Fruit fly (Drosophila melanogaster) whole organism, embryonic: Measurements from ENCODE around the gene Mekk1.
A peak's percentile ranks its signal among the peaks of the same experiment; 100 is the strongest.

Experiments used
- Abd-B ChIP-seq: fragments of 200-800 bp; sonication (Bioruptor generic); optimal IDR thresholded peaks from 2 replicates; lab custom pipeline; 2018; ENCODE audit warnings: missing biosample characterization, mild to moderate bottlenecking, missing genetic modification characterization, moderate library complexity
- Adf1 ChIP-seq: fragments of 200-800 bp; sonication (Bioruptor generic); IDR thresholded peaks from 2 replicates; pipeline ENCODE4 v1.3.6; 2022; ENCODE audit warnings: missing biosample characterization, missing genetic modification characterization
- Atf-2 ChIP-seq: fragments of 200-800 bp; sonication (Bioruptor generic); optimal IDR thresholded peaks from 2 replicates; lab custom pipeline; 2016; ENCODE audit warnings: missing biosample characterization, missing genetic modification characterization
- CG10209 ChIP-seq: fragments of 200-800 bp; sonication (Bioruptor generic); optimal IDR thresholded peaks from 3 replicates; lab custom pipeline; 2017; ENCODE audit warnings: missing biosample characterization, mild to moderate bottlenecking, missing genetic modification characterization, missing genetic modification reagents
- CG10979 ChIP-seq: fragments of 200-800 bp; sonication (Bioruptor generic); optimal IDR thresholded peaks from 2 replicates; lab custom pipeline; 2018; ENCODE audit warnings: missing biosample characterization, mild to moderate bottlenecking, missing genetic modification characterization, moderate library complexity
- CG11085 ChIP-seq: fragments of 200-800 bp; sonication (Bioruptor generic); IDR thresholded peaks from 2 replicates; pipeline ENCODE4 v1.3.6; 2022; ENCODE audit warnings: missing biosample characterization, missing genetic modification characterization
- CG12299 ChIP-seq: fragments of 200-800 bp; sonication (Bioruptor generic); optimal IDR thresholded peaks from 2 replicates; lab custom pipeline; 2018; ENCODE audit warnings: missing biosample characterization, mild to moderate bottlenecking, missing genetic modification characterization
- CG13123 ChIP-seq: fragments of 200-800 bp; sonication (Bioruptor generic); optimal IDR thresholded peaks from 2 replicates; lab custom pipeline; 2016; ENCODE audit warnings: missing biosample characterization, missing genetic modification characterization
- CG14710 ChIP-seq: fragments of 200-800 bp; sonication (Bioruptor generic); optimal IDR thresholded peaks from 3 replicates; lab custom pipeline; 2019; ENCODE audit warnings: missing biosample characterization, mild to moderate bottlenecking, missing genetic modification characterization, moderate library complexity
- CG15011 ChIP-seq: fragments of 200-800 bp; sonication (Bioruptor generic); optimal IDR thresholded peaks from 3 replicates; lab custom pipeline; 2018; ENCODE audit warnings: missing biosample characterization, mild to moderate bottlenecking, missing genetic modification characterization
- CG15514 ChIP-seq: fragments of 200-800 bp; sonication (Bioruptor generic); optimal IDR thresholded peaks from 3 replicates; lab custom pipeline; 2017; ENCODE audit warnings: missing biosample characterization, missing genetic modification characterization, mild to moderate bottlenecking, moderate library complexity, missing genetic modification reagents
- CG1602 ChIP-seq: fragments of 200-800 bp; sonication (Bioruptor generic); optimal IDR thresholded peaks from 3 replicates; lab custom pipeline; 2016; ENCODE audit warnings: missing biosample characterization, missing genetic modification characterization
- CG17186 ChIP-seq: fragments of 200-800 bp; sonication (Bioruptor generic); optimal IDR thresholded peaks from 3 replicates; lab custom pipeline; 2017; ENCODE audit warnings: missing biosample characterization, missing genetic modification reagents, missing genetic modification characterization
- CG17612 ChIP-seq: fragments of 200-800 bp; sonication (Bioruptor generic); IDR thresholded peaks from 2 replicates; pipeline ENCODE4 v1.3.6; 2022; ENCODE audit warnings: missing biosample characterization, missing genetic modification characterization
- CG3065 ChIP-seq: fragments of 200-800 bp; sonication (Bioruptor generic); optimal IDR thresholded peaks from 2 replicates; lab custom pipeline; 2016; ENCODE audit warnings: missing biosample characterization, missing genetic modification characterization
- CG5180 ChIP-seq: fragments of 200-800 bp; sonication (Bioruptor generic); optimal IDR thresholded peaks from 3 replicates; lab custom pipeline; 2017; ENCODE audit warnings: missing biosample characterization, missing genetic modification characterization, mild to moderate bottlenecking, moderate library complexity, missing genetic modification reagents
- Deaf1 ChIP-seq: fragments of 200-800 bp; optimal IDR thresholded peaks from 3 replicates; lab custom pipeline; 2019; ENCODE audit warnings: missing biosample characterization, mild to moderate bottlenecking, missing genetic modification characterization, moderate library complexity
- Dek ChIP-seq: fragments of 200-800 bp; sonication (Bioruptor generic); optimal IDR thresholded peaks from 3 replicates; lab custom pipeline; 2019; ENCODE audit warnings: missing biosample characterization, mild to moderate bottlenecking, missing genetic modification characterization, moderate library complexity
- Elba2 ChIP-seq: fragments of 200-800 bp; sonication (Bioruptor generic); optimal IDR thresholded peaks from 3 replicates; lab custom pipeline; 2016; ENCODE audit warnings: missing biosample characterization, missing genetic modification characterization
- HLHmδ ChIP-seq: fragments of 200-800 bp; sonication (Bioruptor generic); optimal IDR thresholded peaks from 2 replicates; lab custom pipeline; 2018; ENCODE audit warnings: missing biosample characterization, mild to moderate bottlenecking, missing genetic modification characterization, moderate library complexity
- Hr39 ChIP-seq: fragments of >200 bp; optimal IDR thresholded peaks from 2 replicates; lab custom pipeline; 2017
- Mad ChIP-seq: fragments of 200-800 bp; sonication (Bioruptor generic); optimal IDR thresholded peaks from 2 replicates; lab custom pipeline; 2016; ENCODE audit warnings: missing biosample characterization, missing genetic modification characterization
- Max ChIP-seq: fragments of 200-800 bp; sonication (Bioruptor generic); optimal IDR thresholded peaks from 2 replicates; lab custom pipeline; 2016; ENCODE audit warnings: missing biosample characterization, mild to moderate bottlenecking, missing genetic modification characterization
- Mes4 ChIP-seq: fragments of 200-800 bp; sonication (Bioruptor generic); optimal IDR thresholded peaks from 2 replicates; lab custom pipeline; 2016; ENCODE audit warnings: missing biosample characterization, missing genetic modification characterization
- NFAT ChIP-seq: fragments of 200-800 bp; sonication (Bioruptor generic); IDR thresholded peaks from 2 replicates; pipeline ENCODE4 v1.3.6; 2022; ENCODE audit warnings: missing biosample characterization, missing genetic modification characterization
- NK7.1 ChIP-seq: fragments of 200-800 bp; sonication (Bioruptor generic); optimal IDR thresholded peaks from 3 replicates; lab custom pipeline; 2016; ENCODE audit warnings: missing biosample characterization, missing genetic modification characterization
- Nf-YB ChIP-seq: fragments of 200-800 bp; sonication (Bioruptor generic); optimal IDR thresholded peaks from 3 replicates; lab custom pipeline; 2019; ENCODE audit warnings: missing biosample characterization, mild to moderate bottlenecking, missing genetic modification characterization, moderate library complexity
- Optix ChIP-seq: fragments of 200-800 bp; sonication (Bioruptor generic); IDR thresholded peaks from 3 replicates; pipeline ENCODE4 v1.3.6; 2022; ENCODE audit warnings: missing biosample characterization, missing genetic modification characterization
- Sox102F ChIP-seq: fragments of 200-800 bp; sonication (Bioruptor generic); optimal IDR thresholded peaks from 2 replicates; lab custom pipeline; 2018; ENCODE audit warnings: missing biosample characterization, mild to moderate bottlenecking, missing genetic modification characterization, moderate library complexity
- TFAM ChIP-seq: fragments of 200-800 bp; sonication (Bioruptor generic); optimal IDR thresholded peaks from 2 replicates; lab custom pipeline; 2017; ENCODE audit warnings: missing biosample characterization, missing genetic modification characterization, inconsistent platforms
- Taf1 ChIP-seq: fragments of 200-800 bp; sonication (Bioruptor generic); IDR thresholded peaks from 2 replicates; pipeline ENCODE4 v1.3.6; 2022; ENCODE audit warnings: missing biosample characterization, missing genetic modification characterization
- bsh ChIP-seq, 2 experiments: fragments of 200-800 bp; sonication (Bioruptor generic); optimal IDR thresholded peaks; 2 replicates each; lab custom pipeline; 2017 to 2018; ENCODE audit warnings: mild to moderate bottlenecking in 2 of 2, missing biosample characterization in 2 of 2, missing genetic modification characterization in 2 of 2, moderate library complexity in 1 of 2
- chn ChIP-seq: fragments of 200-800 bp; sonication (Bioruptor generic); optimal IDR thresholded peaks from 2 replicates; lab custom pipeline; 2016; ENCODE audit warnings: missing biosample characterization, missing genetic modification characterization
- da ChIP-seq: fragments of 200-800 bp; sonication (Bioruptor generic); optimal IDR thresholded peaks from 2 replicates; lab custom pipeline; 2016; ENCODE audit warnings: missing biosample characterization, missing genetic modification characterization
- dysf ChIP-seq: fragments of 200-800 bp; sonication (Bioruptor generic); IDR thresholded peaks from 3 replicates; pipeline ENCODE4 v1.3.6; 2022; ENCODE audit warnings: missing biosample characterization, missing genetic modification characterization
- ewg ChIP-seq: fragments of 200-800 bp; sonication (Bioruptor generic); optimal IDR thresholded peaks from 3 replicates; lab custom pipeline; 2017; ENCODE audit warnings: mild to moderate bottlenecking, missing biosample characterization, missing genetic modification reagents, missing genetic modification characterization
- gem ChIP-seq: fragments of 200-800 bp; sonication (Bioruptor generic); optimal IDR thresholded peaks from 2 replicates; lab custom pipeline; 2019; ENCODE audit warnings: missing biosample characterization, mild to moderate bottlenecking, missing genetic modification characterization, moderate library complexity
- hkb ChIP-seq, 2 experiments: fragments of 200-800 bp in 1 of 2; fragments of >200 bp in 1 of 2; sonication (Bioruptor generic) in 1 of 2; IDR thresholded peaks in 1 of 2; optimal IDR thresholded peaks in 1 of 2; 2 replicates each; pipeline versions ENCODE4 v1.3.6 to Lab custom; 2017 to 2022; ENCODE audit warnings: missing biosample characterization in 1 of 2, missing genetic modification characterization in 1 of 2
- lov ChIP-seq, 2 experiments: fragments of 200-800 bp in 1 of 2; fragments of >200 bp in 1 of 2; sonication (Bioruptor generic) in 1 of 2; IDR thresholded peaks in 1 of 2; optimal IDR thresholded peaks in 1 of 2; 2 replicates in 1 of 2; 3 replicates in 1 of 2; pipeline versions ENCODE4 v1.3.6 to Lab custom; 2017 to 2022; ENCODE audit warnings: missing biosample characterization in 1 of 2, missing genetic modification characterization in 1 of 2
- mirr ChIP-seq: fragments of 200-800 bp; sonication (Bioruptor generic); optimal IDR thresholded peaks from 3 replicates; lab custom pipeline; 2018; ENCODE audit warnings: missing biosample characterization, mild to moderate bottlenecking, missing genetic modification characterization
- onecut ChIP-seq: fragments of 200-800 bp; sonication (Bioruptor generic); IDR thresholded peaks from 2 replicates; pipeline ENCODE4 v1.3.6; 2022; ENCODE audit warnings: missing biosample characterization, missing genetic modification characterization
- pnt ChIP-seq: fragments of 200-800 bp; sonication (Bioruptor generic); optimal IDR thresholded peaks from 3 replicates; lab custom pipeline; 2016; ENCODE audit warnings: missing biosample characterization, missing genetic modification characterization
- prd ChIP-seq, 3 experiments: fragments of >200 bp in 2 of 3; fragments of 200-800 bp in 1 of 3; sonication (Bioruptor generic) in 1 of 3; optimal IDR thresholded peaks in 2 of 3; IDR thresholded peaks in 1 of 3; 2 replicates in 2 of 3; 3 replicates in 1 of 3; pipeline versions ENCODE4 v1.3.6 to Lab custom; 2017 to 2022; ENCODE audit warnings: missing biosample characterization in 1 of 3, missing genetic modification characterization in 1 of 3
- rib ChIP-seq: fragments of 200-800 bp; sonication (Bioruptor generic); IDR thresholded peaks from 2 replicates; pipeline ENCODE4 v1.3.6; 2022; ENCODE audit warnings: missing biosample characterization, missing genetic modification characterization
- slou ChIP-seq: fragments of 200-800 bp; sonication (Bioruptor generic); optimal IDR thresholded peaks from 3 replicates; lab custom pipeline; 2016; ENCODE audit warnings: missing biosample characterization, missing genetic modification characterization
- sug ChIP-seq: fragments of 200-800 bp; optimal IDR thresholded peaks from 2 replicates; lab custom pipeline; 2019; ENCODE audit warnings: missing biosample characterization, mild to moderate bottlenecking, missing genetic modification characterization, moderate library complexity
- vvl ChIP-seq: fragments of 200-800 bp; sonication (Bioruptor generic); IDR thresholded peaks from 2 replicates; pipeline ENCODE4 v1.3.6; 2022; ENCODE audit warnings: missing biosample characterization, missing genetic modification characterization
- zen2 ChIP-seq: fragments of 200-800 bp; sonication (Bioruptor generic); IDR thresholded peaks from 3 replicates; pipeline ENCODE4 v1.3.6; 2022; ENCODE audit warnings: missing biosample characterization, missing genetic modification characterization; ENCODE audit not compliant: partially characterized antibody

Gene Mekk1

DNA sequence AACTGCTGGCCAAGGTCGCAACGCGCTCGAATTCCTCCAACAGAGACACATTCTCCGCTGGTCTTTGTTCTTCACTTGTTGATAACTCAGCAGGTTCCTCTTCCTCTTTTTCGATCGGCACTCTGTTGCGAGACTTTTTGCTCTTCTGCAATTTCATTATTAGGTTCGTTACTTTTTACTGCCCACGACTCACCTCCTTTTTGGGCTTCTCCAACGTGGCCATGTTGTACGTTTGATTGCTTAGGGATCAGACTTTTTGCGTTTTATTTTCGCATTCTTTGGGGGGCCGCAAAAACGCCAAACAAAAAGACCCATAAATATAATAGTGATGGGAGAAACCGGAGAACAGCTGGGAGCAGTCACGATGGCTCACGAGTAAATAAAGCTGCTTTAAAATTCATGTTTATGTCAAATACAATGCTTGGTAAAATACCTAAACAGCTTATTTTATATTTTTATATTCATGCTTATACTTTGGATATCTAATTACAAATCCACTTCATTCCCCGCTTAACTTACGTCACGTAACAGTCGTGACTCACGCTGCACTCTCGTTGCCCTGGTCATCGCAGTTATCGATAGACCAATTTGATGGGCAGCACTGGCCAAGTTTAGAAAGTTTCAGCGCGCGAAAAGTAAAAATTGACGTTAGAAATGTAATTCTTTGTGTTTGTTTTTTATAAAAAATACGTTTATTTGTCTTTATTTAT, 15.3 kb upstream of the Mekk1 start, which contains the start of gene Epg5 (continued):
- TF ChIP-seq Dek (tag; lab: Kevin White, UChicago) (peak; percentile 59), bsh (GFP tag; optimal IDR thresholded peaks at IDR 0.05; lab: Kevin White, UChicago) (no peak), Deaf1 (tag; lab: Kevin White, UChicago) (no peak), dysf (GFP tag; lab: Robert Waterston, UW) (peak; percentile 81), prd (optimal IDR thresholded peaks at IDR 0.05; lab: Kevin White, UChicago) (no peak), prd (GFP tag; IDR thresholded peaks at IDR 0.05; lab: Robert Waterston, UW) (peak; percentile 82), CG5180 (no peak), rib (GFP tag; lab: Robert Waterston, UW) (peak; percentile 68; the same call in 1 of the 2 replicates), CG15514 (peak; percentile 77), Hr39 (lab: Kevin White, UChicago) (no peak), pnt (GFP tag; lab: Kevin White, UChicago) (peak; percentile 69), gem (tag; lab: Kevin White, UChicago) (no peak), Max (peak; percentile 76), Elba2 (GFP tag; lab: Kevin White, UChicago) (no peak), hkb (optimal IDR thresholded peaks at IDR 0.05; lab: Kevin White, UChicago) (peak; percentile 71), hkb (GFP tag; IDR thresholded peaks at IDR 0.05; lab: Robert Waterston, UW) (no peak), CG1602 (GFP tag; lab: Kevin White, UChicago) (peak; percentile 66), Atf-2 (GFP tag; lab: Kevin White, UChicago) (peak; percentile 55), NK7.1 (GFP tag; lab: Kevin White, UChicago) (peak; percentile 39), ewg (GFP tag; lab: Kevin White, UChicago) (peak; percentile 27), Sox102F (no peak), CG11085 (GFP tag; lab: Robert Waterston, UW) (peak; percentile 73), vvl (GFP tag; lab: Robert Waterston, UW) (peak; percentile 53), Mad (peak; percentile 71), CG15011 (GFP tag; lab: Kevin White, UChicago) (no peak), CG10979 (no peak), da (GFP tag; lab: Kevin White, UChicago) (no peak), chn (GFP tag; lab: Kevin White, UChicago) (peak; percentile 85), Nf-YB (no peak), slou (peak; percentile 80), zen2 (GFP tag; lab: Robert Waterston, UW) (peak; percentile 95), CG13123 (GFP tag; lab: Kevin White, UChicago) (no peak), TFAM (GFP tag; lab: Kevin White, UChicago) (no peak), sug (tag; lab: Kevin White, UChicago) (no peak), Optix (GFP tag; lab: Robert Waterston, UW) (peak; percentile 61; the same call in 2 of the 3 replicates), CG17186 (GFP tag; lab: Kevin White, UChicago) (peak; percentile 4), CG17612 (GFP tag; lab: Robert Waterston, UW) (0 out of 2 replicates have a peak, but pooled peaks have one; percentile 17), onecut (GFP tag; lab: Robert Waterston, UW) (peak; percentile 6; the same call in 1 of the 2 replicates), mirr (GFP tag; lab: Kevin White, UChicago) (no peak), CG10209 (peak; percentile 49), lov (optimal IDR thresholded peaks at IDR 0.05; lab: Kevin White, UChicago) (no peak), lov (GFP tag; IDR thresholded peaks at IDR 0.05; lab: Robert Waterston, UW) (no peak), CG14710 (tag; lab: Kevin White, UChicago) (no peak), Abd-B (peak; percentile 96), Adf1 (peak; percentile 47; the same call in 1 of the 2 replicates), HLHmδ (GFP tag; lab: Kevin White, UChicago) (no peak), Taf1 (no peak; the same call in 1 of the 2 replicates), Mes4 (GFP tag; lab: Kevin White, UChicago) (no peak), NFAT (peak; percentile 83), CG12299 (tag; lab: Kevin White, UChicago) (peak; percentile 29), CG3065 (no peak)
